Fruit fly (Drosophila melanogaster): ENCODE measurements around the gene CG45095.
A peak's percentile ranks its signal among the peaks of the same experiment; 100 is the strongest.
"Not testable (repeated sequence)": the region's sequence is repeated elsewhere in the genome, so short reads cannot be mapped to it uniquely, and the experiment has no call there.

CG45095 gene

dm6 chr3R:25094639-25095038 lies 7.7 kb upstream of the CG45095 start, which contains the start of gene fd96Cb:
Gene fd96Cb, plus strand, starts transcription at chr3R:25095012.
- no peak for TF ChIP-seq CG8478 (optimal IDR thresholded peaks at IDR 0.05)
- TF ChIP-seq CTCF (optimal IDR thresholded peaks at IDR 0.05): no peak

dm6 chr3R:25097486-25097885 lies 4.9 kb upstream of the CG45095 start, which contains the start of the genes CG33095 and CG33096:
Gene CG33095, plus strand, starts transcription at chr3R:25097672.
Gene CG33096, plus strand, starts transcription at chr3R:25097672.
- no peak for TF ChIP-seq CTCF (optimal IDR thresholded peaks at IDR 0.05)
- no peak for TF ChIP-seq CG8478 (optimal IDR thresholded peaks at IDR 0.05)

- TF ChIP-seq CTCF (optimal IDR thresholded peaks at IDR 0.05) (no peak), CG8478 (optimal IDR thresholded peaks at IDR 0.05) (no peak)
Observed at dm6 chr3R:25108932-25109331, 6.6 kb downstream of the CG45095 start, which contains the start of gene CG34027. Gene CG34027, minus strand, starts transcription at chr3R:25109032.

dm6 chr3R:25112466-25112939 lies 10.2 kb downstream of the CG45095 start, which contains the start of gene Nepl16:
Gene Nepl16, minus strand, starts transcription at chr3R:25112516.
- peak; percentile 38 to 68 for TF ChIP-seq CTCF (optimal IDR thresholded peaks at IDR 0.05)
- TF ChIP-seq CG8478 (optimal IDR thresholded peaks at IDR 0.05): no peak

dm6 chr3R:25122736-25123211 lies 20.4 kb downstream of the CG45095 start, which contains the start of the genes CG31510 and TTLL5:
Gene CG31510, minus strand, starts transcription at chr3R:25122920.
Gene TTLL5, minus strand, starts transcription at chr3R:25122920.
- TF ChIP-seq CG8478 (optimal IDR thresholded peaks at IDR 0.05) (no peak), CTCF (optimal IDR thresholded peaks at IDR 0.05) (no peak)

- not testable (repeated sequence) for TF ChIP-seq CG8478, CTCF (optimal IDR thresholded peaks at IDR 0.05)
Observed at dm6 chr3R:25123262-25123661, 20.9 kb downstream of the CG45095 start, which contains the start of gene vig2. Gene vig2, plus strand, starts transcription at chr3R:25123373.

dm6 chr3R:25126823-25127222 lies 24.5 kb downstream of the CG45095 start:
- TF ChIP-seq CTCF (optimal IDR thresholded peaks at IDR 0.05) (no peak), CG8478 (optimal IDR thresholded peaks at IDR 0.05) (no peak)

dm6 chr3R:25127231-25127689 lies 24.9 kb downstream of the CG45095 start, which contains the start of the genes Mocs2A, Mocs2B and Clbn:
Gene Mocs2A, minus strand, starts transcription at chr3R:25127359.
Gene Mocs2B, minus strand, starts transcription at chr3R:25127359.
Gene Clbn, plus strand, starts transcription at chr3R:25127502.
- TF ChIP-seq CTCF (optimal IDR thresholded peaks at IDR 0.05): no peak
- no peak for TF ChIP-seq CG8478 (optimal IDR thresholded peaks at IDR 0.05)

dm6 chr3R:25131042-25131441 lies 28.7 kb downstream of the CG45095 start, which contains the start of gene Bili:
Gene Bili, plus strand, starts transcription at chr3R:25131306.
- TF ChIP-seq CG8478, CTCF (optimal IDR thresholded peaks at IDR 0.05): not testable (repeated sequence)

dm6 chr3R:25137565-25138367 lies 35.4 kb downstream of the CG45095 start, which contains the start of gene danr:
Gene danr, plus strand, starts transcription at chr3R:25138072.
- TF ChIP-seq CTCF (optimal IDR thresholded peaks at IDR 0.05): no peak
- no peak for TF ChIP-seq CG8478 (optimal IDR thresholded peaks at IDR 0.05)

- TF ChIP-seq CG8478 (optimal IDR thresholded peaks at IDR 0.05) (no peak), CTCF (optimal IDR thresholded peaks at IDR 0.05) (no peak)
Observed at dm6 chr3R:25152342-25152741, 50.0 kb downstream of the CG45095 start.
